Worm (Caenorhabditis elegans) whole organism, young adult: Measurements from ENCODE around the gene mtm-5.

Source experiments
- F57A8.1 ChIP-seq: fragments of 200-800 bp; sonication (Bioruptor generic); optimal IDR thresholded peaks from 2 replicates; lab custom pipeline; 2018; ENCODE audit warnings: mild to moderate bottlenecking, missing genetic modification characterization, moderate library complexity, missing compliant biosample characterization
- K12H6.12 ChIP-seq: fragments of 200-800 bp; sonication (Bioruptor generic); optimal IDR thresholded peaks from 2 replicates; lab custom pipeline; 2018; ENCODE audit warnings: mild to moderate bottlenecking, missing genetic modification characterization, missing compliant biosample characterization
- attf-6 ChIP-seq: fragments of 200-800 bp; sonication (Bioruptor generic); IDR thresholded peaks from 2 replicates; pipeline ENCODE4 v1.3.6; 2022; ENCODE audit warnings: missing genetic modification reagents, missing genetic modification characterization, missing compliant biosample characterization
- ceh-91 ChIP-seq: fragments of 200-800 bp; sonication (Bioruptor generic); IDR thresholded peaks from 2 replicates; pipeline ENCODE4 v1.3.6; 2022; ENCODE audit warnings: missing genetic modification reagents, missing genetic modification characterization, missing compliant biosample characterization
- lin-26 ChIP-seq: fragments of 200-800 bp; sonication (Bioruptor generic); IDR thresholded peaks from 2 replicates; pipeline ENCODE4 v1.3.6; 2022; ENCODE audit warnings: missing genetic modification reagents, missing genetic modification characterization, missing compliant biosample characterization
- madf-8 ChIP-seq: fragments of 200-800 bp; sonication (Bioruptor generic); conservative IDR thresholded peaks from 2 replicates; pipeline ENCODE4 v1.3.6; 2022; ENCODE audit warnings: missing genetic modification reagents, missing genetic modification characterization, missing compliant biosample characterization
- mel-28 ChIP-seq: sonication (generic microtip); optimal IDR thresholded peaks from 2 replicates; lab custom pipeline; 2016; ENCODE audit warnings: borderline replicate concordance, mild to moderate bottlenecking, missing genetic modification characterization, missing compliant biosample characterization
- nhr-120 ChIP-seq: fragments of 200-800 bp; sonication (Bioruptor generic); IDR thresholded peaks from 2 replicates; pipeline ENCODE4 v1.3.6; 2022; ENCODE audit warnings: missing genetic modification characterization, missing compliant biosample characterization
- snpc-4 ChIP-seq, 5 experiments: fragments of 150-350 bp in 1 of 5; sonication (generic microtip) in 4 of 5; optimal IDR thresholded peaks; 2 replicates each; lab custom pipeline; 2014 to 2018; ENCODE audit warnings: missing genetic modification characterization in 5 of 5, missing biosample characterization in 3 of 5, antibody characterized with exemption in 2 of 5, mild to moderate bottlenecking in 2 of 5, missing compliant biosample characterization in 2 of 5, missing genotype in 2 of 5, moderate library complexity in 2 of 5, missing genetic modification reagents in 1 of 5
- unc-130 ChIP-seq: sonication (generic microtip); optimal IDR thresholded peaks from 2 replicates; lab custom pipeline; 2016; ENCODE audit warnings: missing genetic modification reagents, missing genetic modification characterization, missing compliant biosample characterization
- ztf-22 ChIP-seq: fragments of 200-800 bp; sonication (Bioruptor generic); optimal IDR thresholded peaks from 2 replicates; lab custom pipeline; 2018; ENCODE audit warnings: mild to moderate bottlenecking, missing genetic modification characterization, moderate library complexity, missing compliant biosample characterization

DNA sequence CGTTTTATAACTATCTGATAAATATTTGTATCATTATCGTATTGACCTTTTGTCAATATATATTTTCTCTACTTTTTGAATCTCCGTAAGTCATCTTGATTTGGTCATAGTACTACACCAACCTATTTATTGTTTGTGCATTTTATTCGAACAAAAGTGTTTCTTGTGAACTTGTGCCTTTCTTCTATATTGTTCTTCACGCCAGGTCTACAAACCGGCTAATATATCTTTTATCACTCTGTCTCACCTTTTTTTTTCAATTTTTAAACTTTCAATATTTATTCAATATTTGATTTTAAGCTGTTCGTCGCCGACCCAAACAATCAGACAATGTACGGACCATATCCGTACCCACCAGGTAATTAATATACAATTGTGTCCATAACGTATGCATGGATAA, 27.1 kb downstream of the mtm-5 start, which contains the start of gene hrpa-2:
- TF ChIP-seq lin-26 (GFP tag; lab: Robert Waterston, UW) (no peak), F57A8.1 (GFP tag; lab: Kevin White, UChicago) (no peak), attf-6 (GFP tag; lab: Robert Waterston, UW) (no peak), mel-28 (no peak), K12H6.12 (no peak), nhr-120 (GFP tag; lab: Robert Waterston, UW) (no peak), ceh-91 (no peak), snpc-4 (GFP tag; optimal IDR thresholded peaks at IDR 0.05; lab: Kevin White, UChicago) (no peak), snpc-4 (tag; optimal IDR thresholded peaks at IDR 0.05; lab: Kevin White, UChicago) (no peak), madf-8 (GFP tag; lab: Robert Waterston, UW) (no peak), ztf-22 (no peak), unc-130 (no peak)
